Fruit fly (Drosophila melanogaster) whole organism, adult: ENCODE results near the gene ND-B14.5A.

ENCODE experiments used
- ovo ChIP-seq: fragments of 200-800 bp; sonication (Bioruptor generic); optimal IDR thresholded peaks from 2 replicates; lab custom pipeline; 2016; ENCODE audit warnings: missing biosample characterization, missing genetic modification characterization
- pad ChIP-seq: fragments of 200-800 bp; sonication (Bioruptor generic); optimal IDR thresholded peaks from 3 replicates; lab custom pipeline; 2017; ENCODE audit warnings: missing biosample characterization, missing genetic modification characterization, mild to moderate bottlenecking, moderate library complexity, missing genetic modification reagents

DNA sequence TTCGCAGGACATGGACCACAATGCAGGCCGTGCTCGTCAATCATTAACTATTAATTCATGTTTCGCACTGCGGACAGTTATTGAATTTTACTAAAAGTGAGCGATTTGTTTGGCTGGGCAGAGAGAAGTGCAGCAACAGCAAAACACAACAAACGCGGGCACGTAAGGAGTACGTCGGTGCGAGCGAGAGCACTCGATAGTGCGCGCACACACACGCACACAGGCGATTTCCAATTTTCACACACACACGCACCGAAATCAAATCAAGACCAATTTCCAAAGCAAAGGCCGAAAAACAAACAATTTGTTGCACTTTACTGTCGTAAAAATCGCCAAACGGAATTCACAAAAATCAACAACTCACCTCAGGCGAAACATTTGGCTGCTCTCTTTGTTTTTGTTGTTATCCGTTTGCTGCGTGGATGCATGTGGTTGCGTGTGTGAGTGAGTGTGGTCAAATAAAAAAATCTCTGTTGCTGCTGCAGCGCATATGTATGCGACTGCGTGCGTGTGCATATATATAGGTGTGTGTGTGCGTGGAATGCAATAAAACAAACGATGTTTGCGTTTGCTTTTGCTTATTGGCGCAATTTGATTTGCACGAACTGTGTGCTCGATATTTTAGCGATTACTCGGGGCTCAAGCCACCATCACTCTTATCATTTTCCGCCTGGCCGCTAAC, 14.3 kb upstream of the ND-B14.5A start:
- TF ChIP-seq ovo (GFP tag; lab: Kevin White, UChicago) (no peak), pad (peak; percentile 25)
